Fruit fly (Drosophila melanogaster) whole organism, wandering third instar larva: Measurements from ENCODE around the gene CG42705.

Experiments used
- Abd-B ChIP-seq: fragments of >200 bp; optimal IDR thresholded peaks from 2 replicates; lab custom pipeline; 2017; ENCODE audit warnings: missing biosample characterization, missing genetic modification characterization
- Dfd ChIP-seq: fragments of >200 bp; optimal IDR thresholded peaks from 2 replicates; lab custom pipeline; 2017; ENCODE audit warnings: missing biosample characterization, missing genetic modification characterization
- GATAd ChIP-seq: sonication (Bioruptor generic); optimal IDR thresholded peaks from 2 replicates; lab custom pipeline; 2016; ENCODE audit warnings: missing biosample characterization, missing genetic modification characterization
- Jra ChIP-seq: sonication (Bioruptor generic); optimal IDR thresholded peaks from 2 replicates; lab custom pipeline; 2016; ENCODE audit warnings: missing biosample characterization, missing genetic modification characterization
- Myc ChIP-seq: fragments of >200 bp; optimal IDR thresholded peaks from 2 replicates; lab custom pipeline; 2017
- N ChIP-seq: fragments of >200 bp; optimal IDR thresholded peaks from 2 replicates; lab custom pipeline; 2018; ENCODE audit warnings: missing biosample characterization, missing external identifiers, missing genetic modification characterization
- OdsH ChIP-seq: fragments of 200-800 bp; sonication (Bioruptor generic); optimal IDR thresholded peaks from 2 replicates; lab custom pipeline; 2016; ENCODE audit warnings: missing biosample characterization, mild to moderate bottlenecking, missing genetic modification characterization
- Rel ChIP-seq, 2 experiments: fragments of 200-800 bp; sonication (Bioruptor generic) in 1 of 2; optimal IDR thresholded peaks; 2 replicates in 1 of 2; 3 replicates in 1 of 2; lab custom pipeline; 2016 to 2019; ENCODE audit warnings: mild to moderate bottlenecking in 2 of 2, missing biosample characterization in 2 of 2, missing genetic modification characterization in 2 of 2, moderate library complexity in 1 of 2
- dl ChIP-seq, 2 experiments: fragments of 175-275, 200-275 bp in 1 of 2; fragments of 200-275 bp in 1 of 2; sonication (Bioruptor generic); optimal IDR thresholded peaks; lab custom pipeline; 2018; ENCODE audit warnings: mild to moderate bottlenecking in 2 of 2, missing biosample characterization in 2 of 2, missing genetic modification characterization in 2 of 2, moderate library complexity in 2 of 2; ENCODE audit not compliant: partially characterized antibody in 2 of 2, insufficient read depth in 1 of 2
- dsf ChIP-seq: sonication (Bioruptor generic); optimal IDR thresholded peaks from 2 replicates; lab custom pipeline; 2016; ENCODE audit warnings: missing biosample characterization, missing genetic modification characterization, borderline replicate concordance
- fru ChIP-seq: fragments of 200-800 bp; sonication (Bioruptor generic); optimal IDR thresholded peaks from 3 replicates; lab custom pipeline; 2016; ENCODE audit warnings: missing biosample characterization, mild to moderate bottlenecking, missing genetic modification characterization
- h ChIP-seq: fragments of 200-800 bp; sonication (Bioruptor generic); optimal IDR thresholded peaks from 3 replicates; lab custom pipeline; 2016; ENCODE audit warnings: missing biosample characterization, mild to moderate bottlenecking, missing genetic modification characterization

DNA sequence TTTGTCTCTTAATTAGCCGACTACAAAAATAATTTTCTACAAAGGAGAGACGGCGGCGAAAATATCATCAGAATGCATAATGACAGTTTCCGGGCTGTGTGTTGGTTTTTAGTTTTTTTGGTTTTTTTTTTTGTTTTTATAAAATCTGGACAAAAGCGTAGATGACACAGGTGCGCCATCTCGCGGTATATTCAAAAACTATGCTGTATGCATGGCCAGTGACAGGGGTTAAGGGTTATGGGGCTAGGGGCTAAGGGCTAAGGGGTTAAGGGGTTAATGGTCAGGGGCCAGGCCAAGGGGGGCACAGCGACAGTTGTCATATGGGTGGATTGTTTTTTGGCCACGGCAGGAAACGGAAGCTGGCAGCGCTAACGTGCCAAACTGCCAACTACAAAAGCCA, 8.9 kb downstream of the CG42705 start:
- TF ChIP-seq dsf (GFP tag; lab: Kevin White, UChicago) (no peak), N (GFP tag; lab: Kevin White, UChicago) (no peak), Dfd (GFP tag; lab: Kevin White, UChicago) (no peak), fru (no peak), Jra (GFP tag; lab: Kevin White, UChicago) (no peak), dl (GFP tag; optimal IDR thresholded peaks at IDR 0.05; lab: Kevin White, UChicago; ENCODE audit: insufficient read depth in 1 of 2, partially characterized antibody in 2 of 2) (no peak), Rel (GFP tag; optimal IDR thresholded peaks at IDR 0.05; lab: Kevin White, UChicago) (no peak), Rel (tag; optimal IDR thresholded peaks at IDR 0.05; lab: Kevin White, UChicago) (no peak), GATAd (GFP tag; lab: Kevin White, UChicago) (no peak), Myc (lab: Kevin White, UChicago) (no peak), Abd-B (GFP tag; lab: Kevin White, UChicago) (no peak), h (no peak), OdsH (GFP tag; lab: Kevin White, UChicago) (no peak)
